Worm (Caenorhabditis elegans) whole organism, young adult: Measurements from ENCODE around the gene srt-74.
"Not testable (repeated sequence)": the region's sequence is repeated elsewhere in the genome, so short reads cannot be mapped to it uniquely, and the experiment has no call there.

Experiments
- nhr-90 ChIP-seq: sonication (generic microtip); optimal IDR thresholded peaks from 2 replicates; lab custom pipeline; 2016; ENCODE audit warnings: missing genotype, mild to moderate bottlenecking, missing genetic modification characterization, missing compliant biosample characterization
- snpc-1.3 ChIP-seq: sonication (generic microtip); optimal IDR thresholded peaks from 2 replicates; lab custom pipeline; 2017; ENCODE audit warnings: missing genetic modification characterization, mild to moderate bottlenecking, missing compliant biosample characterization, antibody characterized with exemption, moderate library complexity, missing genotype, missing genetic modification reagents; ENCODE audit not compliant: insufficient read depth

- TF ChIP-seq snpc-1.3; nhr-90 (tag; lab: Kevin White, UChicago): not testable (repeated sequence)
Measured at ce11 chrV:14274268-14274667, 7.9 kb downstream of the srt-74 start, which contains the start of gene F40G12.7.
